Fruit fly (Drosophila melanogaster): ENCODE data around the gene CG33169.

Gene CG33169

DNA sequence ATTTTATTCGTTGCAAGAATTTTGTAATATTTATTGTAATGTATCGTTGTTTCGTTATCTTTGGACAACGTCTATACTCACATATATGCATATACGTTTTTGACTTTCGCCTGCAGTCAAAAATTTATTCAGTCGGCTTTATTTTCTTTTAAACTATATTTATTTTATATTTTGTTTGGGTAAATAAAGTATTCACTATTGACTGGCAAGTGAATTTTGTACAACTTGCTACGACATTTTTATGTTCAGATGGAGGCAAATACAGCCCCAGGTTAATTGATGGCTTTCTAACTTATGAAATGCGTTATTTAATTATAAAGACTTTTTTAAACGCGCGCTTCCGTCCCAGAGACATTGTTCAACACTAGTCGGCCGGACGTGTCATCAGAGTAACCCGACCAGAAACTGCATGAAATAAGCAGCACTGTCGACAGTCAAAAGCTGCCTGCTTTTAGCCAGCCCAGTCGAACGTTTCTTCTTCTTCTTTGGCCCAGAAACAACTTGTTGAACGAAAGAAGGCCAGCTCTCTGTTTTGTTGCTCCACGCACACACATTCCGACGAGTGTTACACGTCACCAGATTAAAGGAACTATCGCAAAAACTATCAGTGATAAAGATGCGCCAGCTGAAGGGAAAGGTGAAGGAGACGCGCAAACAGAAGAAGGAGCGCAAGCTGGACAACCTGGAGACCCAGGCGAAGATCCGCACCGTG is at the start of gene CG33169:
CG33169 (plus strand) TSS at position 498 of the 712 bp plus-strand sequence.
- TF ChIP-seq CG8478 (optimal IDR thresholded peaks at IDR 0.05) (no peak), CTCF (optimal IDR thresholded peaks at IDR 0.05) (peak in 1 of 2 experiments; percentile 53)

dm6 chr3L:22820190-22820589 is 43.5 kb upstream of the CG33169 start:
- TF ChIP-seq CG8478 (optimal IDR thresholded peaks at IDR 0.05) (no peak), CTCF (optimal IDR thresholded peaks at IDR 0.05) (no peak)

dm6 chr3L:22821377-22821776 is 42.3 kb upstream of the CG33169 start:
- TF ChIP-seq CTCF (optimal IDR thresholded peaks at IDR 0.05) = no peak

dm6 chr3L:22822544-22823175 is 41.0 kb upstream of the CG33169 start:
- TF ChIP-seq CTCF (optimal IDR thresholded peaks at IDR 0.05) (no peak), CG8478 (optimal IDR thresholded peaks at IDR 0.05) (no peak)

DNA sequence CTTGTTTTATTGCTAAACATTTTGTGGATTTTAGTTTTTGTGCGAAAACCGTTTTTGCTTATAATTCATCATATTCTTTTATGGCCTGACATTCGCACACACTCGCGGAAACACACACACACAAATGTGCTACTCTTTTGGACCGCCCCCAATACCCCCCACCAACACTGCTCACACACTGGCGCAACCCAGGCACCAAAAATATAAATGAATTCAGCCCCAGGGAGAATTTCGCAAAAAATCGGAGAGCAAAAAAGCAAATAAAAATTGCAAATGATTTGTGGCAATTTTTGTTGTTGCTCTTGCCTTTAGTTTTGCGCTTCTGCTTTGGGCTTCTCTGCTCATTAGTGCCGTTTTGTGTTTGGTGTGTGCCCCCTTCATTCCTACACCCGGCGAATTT is 40.4 kb upstream of the CG33169 start:
- TF ChIP-seq CTCF (optimal IDR thresholded peaks at IDR 0.05) (no peak), CG8478 (optimal IDR thresholded peaks at IDR 0.05) (no peak)

dm6 chr3L:22824668-22825192 is 38.9 kb upstream of the CG33169 start:
- TF ChIP-seq CTCF (optimal IDR thresholded peaks at IDR 0.05) (no peak), CG8478 (optimal IDR thresholded peaks at IDR 0.05) (no peak)

DNA sequence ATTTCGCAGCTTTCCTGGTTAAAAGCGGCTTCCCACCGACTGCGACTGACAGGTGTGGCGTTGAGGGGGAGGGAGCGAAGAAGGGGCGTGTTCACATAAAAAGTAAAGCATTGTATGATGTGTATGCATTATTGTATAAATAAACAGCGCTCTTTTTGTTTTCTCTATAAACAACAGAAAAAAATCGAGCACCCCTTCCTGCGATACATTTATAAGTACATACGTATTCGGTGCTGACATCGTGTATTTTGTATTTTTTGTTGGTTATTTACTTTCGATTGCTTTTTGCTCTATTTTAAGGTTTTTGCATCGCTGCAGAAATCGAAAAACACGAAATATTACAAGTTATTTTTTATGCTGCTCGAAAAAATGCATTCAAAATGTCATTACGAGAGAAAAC is 37.4 kb upstream of the CG33169 start:
- TF ChIP-seq CTCF (optimal IDR thresholded peaks at IDR 0.05) (no peak), CG8478 (optimal IDR thresholded peaks at IDR 0.05) (no peak)

DNA sequence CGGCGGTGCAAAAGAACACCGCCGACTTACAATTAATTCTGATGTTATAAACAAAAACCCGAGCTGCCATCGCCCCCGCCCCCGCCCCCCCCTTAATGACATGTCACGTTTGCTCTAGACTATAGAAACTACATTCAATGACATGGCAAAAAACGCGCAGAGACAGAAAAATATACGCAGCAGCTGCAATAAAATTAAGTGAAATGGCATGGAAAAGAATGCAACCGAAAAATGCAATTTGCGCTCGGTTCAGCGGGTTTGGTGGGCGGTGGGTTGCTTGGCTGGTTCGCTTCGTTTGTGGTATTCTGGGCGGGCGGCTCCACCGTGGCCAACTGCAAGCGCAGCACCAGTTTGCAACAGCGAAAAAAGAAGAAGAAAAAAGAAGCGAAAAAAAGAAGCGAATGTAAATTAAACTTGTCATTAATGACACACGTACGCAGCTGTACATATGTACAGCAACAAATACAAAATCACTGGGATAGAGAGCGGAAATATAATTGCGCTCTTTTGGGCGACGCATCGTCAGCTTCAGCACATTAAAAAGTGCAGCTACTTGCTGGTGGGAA is 33.4 kb upstream of the CG33169 start:
- TF ChIP-seq CTCF (optimal IDR thresholded peaks at IDR 0.05) = no peak
- TF ChIP-seq CG8478 (optimal IDR thresholded peaks at IDR 0.05) = no peak

- no peak for TF ChIP-seq CTCF (optimal IDR thresholded peaks at IDR 0.05)
- TF ChIP-seq CG8478 (optimal IDR thresholded peaks at IDR 0.05) = no peak
These were observed 28.3 kb upstream of the CG33169 start, which contains the start of gene jim for dm6 chr3L:22835144-22835964. TSS of gene jim (minus strand) at chr3L:22835194.

- no peak for TF ChIP-seq CG8478 (optimal IDR thresholded peaks at IDR 0.05)
These were observed 26.9 kb upstream of the CG33169 start, which contains the start of the genes CG11226 and CG45428 for dm6 chr3L:22836768-22837167. TSS of gene CG11226 (plus strand) at chr3L:22837068. TSS of gene CG45428 (minus strand) at chr3L:22837070.

DNA sequence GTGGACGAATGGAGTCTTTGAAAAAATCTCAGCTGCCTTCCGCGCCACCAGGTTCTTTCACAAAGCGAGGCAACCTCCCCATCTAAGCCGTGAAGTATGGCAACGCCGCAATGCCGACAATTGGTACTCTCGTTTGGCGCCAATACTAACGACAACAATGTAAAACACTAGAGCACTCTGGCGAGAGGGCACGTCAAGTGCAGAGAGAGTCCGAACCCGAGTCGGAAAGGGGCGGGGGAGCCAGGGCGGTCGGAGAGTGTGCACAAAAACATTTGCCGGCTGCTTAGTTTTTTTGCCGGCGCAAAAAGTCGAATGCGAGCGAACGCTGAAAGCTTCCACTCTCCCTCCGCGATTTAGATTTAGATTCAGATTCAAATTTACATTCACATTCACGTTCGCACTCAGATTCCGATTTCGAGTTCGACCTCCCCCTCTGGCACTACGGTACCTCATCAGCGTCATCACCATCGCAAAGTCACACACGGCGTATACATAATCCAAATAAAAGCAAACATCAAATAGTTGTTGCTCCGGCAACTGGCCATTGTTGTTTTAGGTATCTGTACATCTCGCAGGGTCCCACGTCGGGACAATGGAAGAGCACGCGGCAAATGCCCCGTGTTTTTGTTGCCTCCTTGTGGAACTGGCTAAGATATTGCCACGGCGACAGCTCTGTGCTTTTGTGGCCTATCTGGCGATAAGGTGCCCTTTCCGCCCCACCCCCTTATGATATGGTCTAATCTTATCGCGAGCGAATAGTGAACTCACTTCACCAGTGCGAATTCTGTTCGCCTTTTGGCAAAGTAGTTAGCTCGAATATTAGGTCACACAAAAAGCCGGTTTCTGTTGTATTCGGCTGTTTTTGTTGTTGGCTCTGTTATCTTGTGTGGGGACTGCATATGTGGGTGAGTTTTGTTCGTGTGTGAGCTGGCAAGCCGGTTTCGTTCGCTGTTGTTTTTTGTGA is 25.7 kb upstream of the CG33169 start:
- TF ChIP-seq CG8478 (optimal IDR thresholded peaks at IDR 0.05) (no peak), CTCF (optimal IDR thresholded peaks at IDR 0.05) (no peak)

DNA sequence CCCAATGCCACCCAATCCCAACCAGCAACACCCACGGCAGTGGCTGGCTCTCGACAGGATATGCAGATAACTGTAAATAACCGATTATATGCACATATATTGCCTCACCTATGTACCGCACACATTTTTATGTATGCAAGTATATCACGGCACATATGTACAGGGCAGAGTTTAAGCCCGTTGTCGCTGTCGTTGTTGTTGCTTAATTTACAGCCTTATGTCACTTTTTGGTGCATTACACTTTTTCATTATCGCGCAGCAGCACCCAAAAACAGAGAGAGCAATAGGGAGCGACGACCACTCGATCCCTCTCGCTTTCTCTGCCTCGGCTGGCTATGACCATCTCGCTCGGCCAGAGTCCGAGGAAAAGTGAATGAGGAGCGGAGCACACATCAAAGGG is 24.4 kb upstream of the CG33169 start:
- TF ChIP-seq CTCF (optimal IDR thresholded peaks at IDR 0.05) = no peak
- TF ChIP-seq CG8478 (optimal IDR thresholded peaks at IDR 0.05) = no peak

DNA sequence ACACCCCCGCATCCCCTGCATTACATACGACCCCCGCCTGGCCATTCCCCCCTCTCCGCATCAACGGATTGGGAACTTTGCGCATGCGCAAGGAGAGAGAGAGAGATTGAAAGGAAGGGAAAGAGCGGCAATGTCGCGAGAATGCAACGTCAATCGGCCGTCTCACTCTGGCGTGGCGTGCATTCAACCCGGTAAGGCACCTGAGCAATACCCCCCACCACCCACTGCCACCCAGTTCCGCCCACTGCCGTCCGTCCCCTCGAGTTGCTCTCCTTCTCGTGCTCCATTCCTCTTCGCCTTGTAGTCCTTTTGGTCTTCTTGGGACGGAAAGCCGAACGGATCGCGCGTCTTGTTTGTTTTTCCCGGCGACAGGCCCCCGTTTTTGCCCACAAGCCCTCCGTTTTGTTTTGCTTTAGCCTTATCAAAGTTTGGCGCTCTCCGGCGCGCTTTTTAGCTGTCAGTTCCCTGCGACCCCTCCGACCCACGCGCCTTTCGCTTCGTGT is 23.9 kb upstream of the CG33169 start:
- TF ChIP-seq CTCF (optimal IDR thresholded peaks at IDR 0.05) (no peak), CG8478 (optimal IDR thresholded peaks at IDR 0.05) (no peak)

DNA sequence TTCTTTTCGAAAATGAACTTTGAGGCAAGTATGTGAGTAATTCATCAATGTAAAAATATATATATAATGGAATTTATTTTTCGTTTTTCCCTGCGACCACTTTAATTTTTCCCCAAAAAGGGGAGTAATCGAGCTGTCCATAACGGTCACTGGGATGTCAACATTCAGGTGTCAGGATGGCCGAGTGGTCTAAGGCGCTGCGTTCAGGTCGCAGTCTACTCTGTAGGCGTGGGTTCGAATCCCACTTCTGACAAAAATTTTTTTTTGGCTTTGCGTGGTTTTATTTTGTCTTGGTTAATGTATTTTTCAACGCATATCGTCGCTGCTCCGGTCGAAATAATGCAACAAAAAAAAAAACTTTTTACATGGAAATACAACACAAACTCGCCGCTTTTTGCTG is 20.6 kb upstream of the CG33169 start:
- TF ChIP-seq CTCF (optimal IDR thresholded peaks at IDR 0.05) (no peak), CG8478 (optimal IDR thresholded peaks at IDR 0.05) (no peak)

Data from S2 (cell line).